Fruit fly (Drosophila melanogaster): ENCODE results near the gene CG4768.

Gene CG4768

dm6 chrX:16782175-16782916 lies 9.6 kb upstream of the CG4768 start (continued):
- TF ChIP-seq CG10274 (GFP tag; optimal IDR thresholded peaks at IDR 0.05) (peak; percentile 10), Rx (GFP tag; IDR thresholded peaks at IDR 0.05) (peak; percentile 52; the same call in 1 of the 2 replicates), Ets65A (GFP tag) (peak; percentile 76), chinmo (GFP tag; IDR thresholded peaks at IDR 0.05; ENCODE audit: partially characterized antibody) (0 out of 4 replicates have a peak, but pooled peaks have one; percentile 70), Xbp1 (GFP tag; optimal IDR thresholded peaks at IDR 0.05) (peak; percentile 63), CG32772 (GFP tag; IDR thresholded peaks at IDR 0.05) (0 out of 2 replicates have a peak, but pooled peaks have one; percentile 25), dmrt11E (tag; optimal IDR thresholded peaks at IDR 0.05) (peak; percentile 14), Hsf (GFP tag; optimal IDR thresholded peaks at IDR 0.05) (peak; percentile 63), CG18619 (GFP tag; optimal IDR thresholded peaks at IDR 0.05) (peak; percentile 21), stc (GFP tag; IDR thresholded peaks at IDR 0.05) (peak; percentile 60; the same call in 1 of the 2 replicates), CG4360 (GFP tag; IDR thresholded peaks at IDR 0.05) (no peak), cad (GFP tag; optimal IDR thresholded peaks at IDR 0.05) (no peak), repo (GFP tag; optimal IDR thresholded peaks at IDR 0.05) (peak; percentile 21), Dbx (GFP tag; IDR thresholded peaks at IDR 0.05) (peak; percentile 51; the same call in 1 of the 3 replicates), nau (GFP tag; optimal IDR thresholded peaks at IDR 0.05) (peak; percentile 11), MESR4 (GFP tag; optimal IDR thresholded peaks at IDR 0.05) (no peak), CG31365 (tag; optimal IDR thresholded peaks at IDR 0.05) (peak; percentile 30), CG8478 (optimal IDR thresholded peaks at IDR 0.05) (no peak), dati (GFP tag; IDR thresholded peaks at IDR 0.05) (no peak), CG9817 (tag; optimal IDR thresholded peaks at IDR 0.05) (peak; percentile 38), tio (GFP tag; optimal IDR thresholded peaks at IDR 0.05) (no peak), dm (GFP tag; optimal IDR thresholded peaks at IDR 0.05) (peak; percentile 9), Lim3 (GFP tag; IDR thresholded peaks at IDR 0.05) (no peak), CG7372 (GFP tag; IDR thresholded peaks at IDR 0.05) (0 out of 2 replicates have a peak, but pooled peaks have one; percentile 24), sob (GFP tag; IDR thresholded peaks at IDR 0.05) (peak; percentile 45), CG11560 (tag; IDR thresholded peaks at IDR 0.05) (0 out of 3 replicates have a peak, but pooled peaks have one; percentile 19), CG10209 (GFP tag; optimal IDR thresholded peaks at IDR 0.05) (peak; percentile 54), Abd-B (GFP tag; optimal IDR thresholded peaks at IDR 0.05) (peak; percentile 4), fd96Cb (tag; optimal IDR thresholded peaks at IDR 0.05) (peak; percentile 42), Adf1 (GFP tag; IDR thresholded peaks at IDR 0.05) (no peak), E2f1 (GFP tag; IDR thresholded peaks at IDR 0.05) (peak; percentile 40), prd (optimal IDR thresholded peaks at IDR 0.05) (no peak), prd (GFP tag; IDR thresholded peaks at IDR 0.05) (peak; percentile 59; the same call in 2 of the 3 replicates), NK7.1 (GFP tag; optimal IDR thresholded peaks at IDR 0.05) (no peak), jigr1 (GFP tag; IDR thresholded peaks at IDR 0.05) (no peak), CG9609 (GFP tag; optimal IDR thresholded peaks at IDR 0.05) (peak; percentile 81), CG9932 (GFP tag; IDR thresholded peaks at IDR 0.05) (peak; percentile 58), ems (GFP tag; optimal IDR thresholded peaks at IDR 0.05) (peak; percentile 49), Mrtf (GFP tag; IDR thresholded peaks at IDR 0.05) (0 out of 3 replicates have a peak, but pooled peaks have one; percentile 37), mirr (GFP tag; optimal IDR thresholded peaks at IDR 0.05) (peak; percentile 45), Chrac-16 (GFP tag; optimal IDR thresholded peaks at IDR 0.05) (peak; percentile 40), CG17328 (GFP tag; IDR thresholded peaks at IDR 0.05) (peak; percentile 57), CG7839 (tag; optimal IDR thresholded peaks at IDR 0.05) (peak; percentile 60), pum (GFP tag; optimal IDR thresholded peaks at IDR 0.05) (peak; percentile 23), Hr51 (GFP tag; optimal IDR thresholded peaks at IDR 0.05) (peak in 1 of 2 experiments; percentile 69), Doc3 (GFP tag; IDR thresholded peaks at IDR 0.05; ENCODE audit: partially characterized antibody) (no peak), Bdp1 (GFP tag; optimal IDR thresholded peaks at IDR 0.05) (peak; percentile 10), da (GFP tag; optimal IDR thresholded peaks at IDR 0.05) (peak; percentile 24), Mes4 (GFP tag; optimal IDR thresholded peaks at IDR 0.05) (peak; percentile 36), CG12219 (GFP tag; optimal IDR thresholded peaks at IDR 0.05) (no peak)

Data from whole organism, embryonic.